Fruit fly (Drosophila melanogaster) whole organism, embryonic: Measurements from ENCODE around the gene CG44362.
A peak's percentile ranks its signal among the peaks of the same experiment; 100 is the strongest.

Experiments
- Ada2b ChIP-seq: fragments of 200-800 bp; sonication (Bioruptor generic); IDR thresholded peaks from 2 replicates; pipeline ENCODE4 v1.3.6; 2022; ENCODE audit warnings: missing biosample characterization, missing genetic modification characterization
- CG10654 ChIP-seq: fragments of 200-800 bp; sonication (Bioruptor generic); optimal IDR thresholded peaks from 2 replicates; lab custom pipeline; 2016; ENCODE audit warnings: missing biosample characterization, missing genetic modification characterization
- CG11093 ChIP-seq: fragments of 200-800 bp; sonication (Bioruptor generic); IDR thresholded peaks from 3 replicates; pipeline ENCODE4 v1.3.6; 2022; ENCODE audit warnings: missing biosample characterization, missing genetic modification characterization
- CG12219 ChIP-seq: fragments of 200-800 bp; sonication (Bioruptor generic); optimal IDR thresholded peaks from 3 replicates; lab custom pipeline; 2018; ENCODE audit warnings: missing biosample characterization, mild to moderate bottlenecking, missing genetic modification characterization
- CG13424 ChIP-seq: fragments of 200-800 bp; sonication (Bioruptor generic); optimal IDR thresholded peaks from 2 replicates; lab custom pipeline; 2019; ENCODE audit warnings: missing biosample characterization, mild to moderate bottlenecking, missing genetic modification characterization, moderate library complexity
- CG13775 ChIP-seq: fragments of 200-800 bp; sonication (Bioruptor generic); optimal IDR thresholded peaks from 3 replicates; lab custom pipeline; 2017; ENCODE audit warnings: missing biosample characterization, mild to moderate bottlenecking, missing genetic modification characterization
- CG14014 ChIP-seq: fragments of 200-800 bp; sonication (Bioruptor generic); IDR thresholded peaks from 2 replicates; pipeline ENCODE4 v1.3.6; 2022; ENCODE audit warnings: missing biosample characterization, missing genetic modification characterization
- CG15601 ChIP-seq: fragments of 200-800 bp; sonication (Bioruptor generic); optimal IDR thresholded peaks from 3 replicates; lab custom pipeline; 2019; ENCODE audit warnings: missing biosample characterization, mild to moderate bottlenecking, missing genetic modification characterization, moderate library complexity
- CG17328 ChIP-seq: fragments of 200-800 bp; sonication (Bioruptor generic); IDR thresholded peaks from 2 replicates; pipeline ENCODE4 v1.3.6; 2022; ENCODE audit warnings: missing biosample characterization, missing genetic modification characterization
- CG18764 ChIP-seq: fragments of 200-800 bp; sonication (Bioruptor generic); optimal IDR thresholded peaks from 3 replicates; lab custom pipeline; 2016; ENCODE audit warnings: missing biosample characterization, missing genetic modification characterization
- CG2129 ChIP-seq: fragments of 200-800 bp; sonication (Bioruptor generic); IDR thresholded peaks from 2 replicates; pipeline ENCODE4 v1.3.6; 2022; ENCODE audit warnings: missing biosample characterization, missing genetic modification characterization; ENCODE audit not compliant: partially characterized antibody
- CG2712 ChIP-seq: fragments of 200-800 bp; optimal IDR thresholded peaks from 3 replicates; lab custom pipeline; 2019; ENCODE audit warnings: missing biosample characterization, mild to moderate bottlenecking, missing genetic modification characterization, moderate library complexity
- CG31441 ChIP-seq: fragments of 200-800 bp; sonication (Bioruptor generic); IDR thresholded peaks from 2 replicates; pipeline ENCODE4 v1.3.6; 2022; ENCODE audit warnings: missing biosample characterization, missing genetic modification characterization
- CG32532 ChIP-seq: fragments of 200-800 bp; sonication (Bioruptor generic); IDR thresholded peaks from 2 replicates; pipeline ENCODE4 v1.3.6; 2022; ENCODE audit warnings: missing biosample characterization, missing genetic modification characterization
- CG32767 ChIP-seq: fragments of 200-800 bp; sonication (Bioruptor generic); IDR thresholded peaks from 2 replicates; pipeline ENCODE4 v1.3.6; 2022; ENCODE audit warnings: missing biosample characterization, missing genetic modification characterization
- CG4707 ChIP-seq: fragments of 200-800 bp; sonication (Bioruptor generic); optimal IDR thresholded peaks from 2 replicates; lab custom pipeline; 2018; ENCODE audit warnings: missing biosample characterization, mild to moderate bottlenecking, missing genetic modification characterization, moderate library complexity
- CG6254 ChIP-seq: fragments of 200-800 bp; sonication (Bioruptor generic); optimal IDR thresholded peaks from 3 replicates; lab custom pipeline; 2017; ENCODE audit warnings: mild to moderate bottlenecking, missing biosample characterization, missing genetic modification reagents, missing genetic modification characterization
- CG7963 ChIP-seq: fragments of 200-800 bp; sonication (Bioruptor generic); IDR thresholded peaks from 3 replicates; pipeline ENCODE4 v1.3.6; 2022; ENCODE audit warnings: missing biosample characterization, missing genetic modification characterization; ENCODE audit not compliant: partially characterized antibody
- CG9437 ChIP-seq: fragments of 200-800 bp; sonication (Bioruptor generic); optimal IDR thresholded peaks from 2 replicates; lab custom pipeline; 2018; ENCODE audit warnings: missing biosample characterization, mild to moderate bottlenecking, missing genetic modification characterization
- CHES-1-like ChIP-seq: fragments of 200-800 bp; sonication (Bioruptor generic); optimal IDR thresholded peaks from 2 replicates; lab custom pipeline; 2016; ENCODE audit warnings: missing biosample characterization, missing genetic modification characterization
- Camta ChIP-seq: fragments of 200-800 bp; sonication (Bioruptor generic); optimal IDR thresholded peaks from 2 replicates; lab custom pipeline; 2016; ENCODE audit warnings: missing biosample characterization, missing genetic modification characterization
- Dek ChIP-seq: fragments of 200-800 bp; sonication (Bioruptor generic); optimal IDR thresholded peaks from 3 replicates; lab custom pipeline; 2019; ENCODE audit warnings: missing biosample characterization, mild to moderate bottlenecking, missing genetic modification characterization, moderate library complexity
- Hmr ChIP-seq: fragments of 200-800 bp; sonication (Bioruptor generic); optimal IDR thresholded peaks from 3 replicates; lab custom pipeline; 2017; ENCODE audit warnings: mild to moderate bottlenecking, missing biosample characterization, missing genetic modification reagents, missing genetic modification characterization
- Lpt ChIP-seq: fragments of >200 bp; optimal IDR thresholded peaks from 2 replicates; lab custom pipeline; 2018; ENCODE audit warnings: missing biosample characterization, missing genetic modification characterization
- Meics ChIP-seq: fragments of 200-800 bp; sonication (Bioruptor generic); optimal IDR thresholded peaks from 2 replicates; lab custom pipeline; 2017; ENCODE audit warnings: missing biosample characterization, mild to moderate bottlenecking, missing genetic modification characterization
- NK7.1 ChIP-seq: fragments of 200-800 bp; sonication (Bioruptor generic); optimal IDR thresholded peaks from 3 replicates; lab custom pipeline; 2016; ENCODE audit warnings: missing biosample characterization, missing genetic modification characterization
- Nf-YB ChIP-seq: fragments of 200-800 bp; sonication (Bioruptor generic); optimal IDR thresholded peaks from 3 replicates; lab custom pipeline; 2019; ENCODE audit warnings: missing biosample characterization, mild to moderate bottlenecking, missing genetic modification characterization, moderate library complexity
- Optix ChIP-seq: fragments of 200-800 bp; sonication (Bioruptor generic); IDR thresholded peaks from 3 replicates; pipeline ENCODE4 v1.3.6; 2022; ENCODE audit warnings: missing biosample characterization, missing genetic modification characterization
- Sox100B ChIP-seq: fragments of 200-800 bp; sonication (Bioruptor generic); optimal IDR thresholded peaks from 3 replicates; lab custom pipeline; 2018; ENCODE audit warnings: missing biosample characterization, mild to moderate bottlenecking, missing genetic modification characterization
- Sox102F ChIP-seq: fragments of 200-800 bp; sonication (Bioruptor generic); optimal IDR thresholded peaks from 2 replicates; lab custom pipeline; 2018; ENCODE audit warnings: missing biosample characterization, mild to moderate bottlenecking, missing genetic modification characterization, moderate library complexity
- Sry-δ ChIP-seq: fragments of 200-800 bp; sonication (Bioruptor generic); optimal IDR thresholded peaks from 2 replicates; lab custom pipeline; 2016; ENCODE audit warnings: missing biosample characterization, missing genetic modification characterization
- al ChIP-seq: fragments of 200-800 bp; sonication (Bioruptor generic); IDR thresholded peaks from 2 replicates; pipeline ENCODE4 v1.3.6; 2022; ENCODE audit warnings: missing biosample characterization, missing genetic modification characterization
- bab2 ChIP-seq: fragments of 200-800 bp; sonication (Bioruptor generic); optimal IDR thresholded peaks from 2 replicates; lab custom pipeline; 2016; ENCODE audit warnings: missing biosample characterization, missing genetic modification characterization
- btn ChIP-seq: fragments of 200-800 bp; sonication (Bioruptor generic); optimal IDR thresholded peaks from 2 replicates; lab custom pipeline; 2016; ENCODE audit warnings: missing biosample characterization, missing genetic modification characterization
- chif ChIP-seq, 2 experiments: fragments of 200-800 bp; sonication (Bioruptor generic); optimal IDR thresholded peaks; 3 replicates each; lab custom pipeline; 2016; ENCODE audit warnings: missing biosample characterization in 2 of 2, missing genetic modification characterization in 2 of 2
- chn ChIP-seq: fragments of 200-800 bp; sonication (Bioruptor generic); optimal IDR thresholded peaks from 2 replicates; lab custom pipeline; 2016; ENCODE audit warnings: missing biosample characterization, missing genetic modification characterization
- crc ChIP-seq: fragments of 200-800 bp; sonication (Bioruptor generic); optimal IDR thresholded peaks from 2 replicates; lab custom pipeline; 2016; ENCODE audit warnings: missing biosample characterization, missing genetic modification characterization
- crol ChIP-seq: fragments of 200-800 bp; sonication (Bioruptor generic); IDR thresholded peaks from 2 replicates; pipeline ENCODE4 v1.3.6; 2022; ENCODE audit warnings: missing biosample characterization, missing genetic modification characterization
- dmrt99B ChIP-seq: fragments of 200-800 bp; sonication (Bioruptor generic); optimal IDR thresholded peaks from 2 replicates; lab custom pipeline; 2018; ENCODE audit warnings: missing biosample characterization, mild to moderate bottlenecking, missing genetic modification characterization, moderate library complexity
- esg ChIP-seq: fragments of 200-800 bp; sonication (Bioruptor generic); conservative IDR thresholded peaks from 2 replicates; pipeline ENCODE4 v1.3.6; 2022; ENCODE audit warnings: missing biosample characterization, missing genetic modification characterization
- eyg ChIP-seq: fragments of 200-800 bp; sonication (Bioruptor generic); optimal IDR thresholded peaks from 3 replicates; lab custom pipeline; 2016; ENCODE audit warnings: missing biosample characterization, missing genetic modification characterization
- ftz-f1 ChIP-seq: fragments of 200-800 bp; sonication (Bioruptor generic); optimal IDR thresholded peaks from 2 replicates; lab custom pipeline; 2016; ENCODE audit warnings: missing biosample characterization, missing genetic modification characterization
- gce ChIP-seq: fragments of 200-800 bp; sonication (Bioruptor generic); IDR thresholded peaks from 3 replicates; pipeline ENCODE4 v1.3.6; 2022; ENCODE audit warnings: missing biosample characterization, missing genetic modification characterization
- hbn ChIP-seq: fragments of 200-800 bp; sonication (Bioruptor generic); IDR thresholded peaks from 2 replicates; pipeline ENCODE4 v1.3.6; 2022; ENCODE audit warnings: missing biosample characterization, missing genetic modification characterization; ENCODE audit not compliant: partially characterized antibody
- jing ChIP-seq: fragments of 200-800 bp; sonication (Bioruptor generic); optimal IDR thresholded peaks from 2 replicates; lab custom pipeline; 2018; ENCODE audit warnings: missing biosample characterization, mild to moderate bottlenecking, missing genetic modification characterization
- lab ChIP-seq: fragments of 200-800 bp; sonication (Bioruptor generic); optimal IDR thresholded peaks from 3 replicates; lab custom pipeline; 2017; ENCODE audit warnings: missing biosample characterization, missing genetic modification characterization, mild to moderate bottlenecking, moderate library complexity, missing genetic modification reagents
- lbe ChIP-seq: fragments of 200-800 bp; sonication (Bioruptor generic); optimal IDR thresholded peaks from 2 replicates; lab custom pipeline; 2016; ENCODE audit warnings: missing biosample characterization, mild to moderate bottlenecking, missing genetic modification characterization
- lilli ChIP-seq: fragments of 200-800 bp; sonication (Bioruptor generic); optimal IDR thresholded peaks from 3 replicates; lab custom pipeline; 2016; ENCODE audit warnings: missing biosample characterization, missing genetic modification characterization
- sima ChIP-seq: fragments of 200-800 bp; sonication (Bioruptor generic); optimal IDR thresholded peaks from 2 replicates; lab custom pipeline; 2016; ENCODE audit warnings: missing biosample characterization, missing genetic modification characterization
- stc ChIP-seq: fragments of 200-800 bp; sonication (Bioruptor generic); IDR thresholded peaks from 2 replicates; pipeline ENCODE4 v1.3.6; 2022; ENCODE audit warnings: missing biosample characterization, missing genetic modification characterization
- wek ChIP-seq: fragments of 200-800 bp; sonication (Bioruptor generic); optimal IDR thresholded peaks from 3 replicates; lab custom pipeline; 2018; ENCODE audit warnings: missing biosample characterization, mild to moderate bottlenecking, missing genetic modification characterization, moderate library complexity

The CG44362 gene

DNA sequence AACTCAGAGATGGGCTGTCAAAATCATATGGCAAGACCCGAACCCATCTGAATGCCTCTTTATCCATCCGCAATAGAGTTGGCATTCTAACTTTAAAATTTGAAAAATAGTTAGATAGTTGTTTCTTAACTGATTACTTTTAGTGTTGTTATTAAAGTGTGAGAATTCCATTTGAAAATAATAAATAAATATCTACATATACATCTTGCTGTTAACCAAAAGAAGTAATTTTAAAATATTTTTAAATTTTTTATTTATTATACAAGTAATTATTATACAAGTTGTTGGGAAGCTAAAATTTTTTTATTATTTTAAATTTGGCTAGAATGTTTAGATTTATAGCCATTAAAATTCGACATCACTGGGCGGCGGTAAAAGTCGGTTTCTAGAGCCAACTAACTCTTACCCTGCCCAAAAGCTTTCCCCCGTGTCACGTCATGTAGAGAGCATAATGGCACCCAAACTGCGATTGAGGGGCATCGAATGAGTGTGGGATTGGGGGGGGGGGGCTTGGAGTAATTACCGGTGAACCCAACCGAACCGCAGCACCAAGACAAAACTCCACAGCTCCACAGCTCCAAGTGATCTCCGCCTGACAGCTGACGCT, 46.2 kb downstream of the CG44362 start (continued):
- TF ChIP-seq CG17328 (no peak), Lpt (GFP tag; lab: Kevin White, UChicago) (no peak), CG7963 (GFP tag; lab: Robert Waterston, UW) (no peak), CG13424 (tag; lab: Kevin White, UChicago) (peak; percentile 33), lab (GFP tag; lab: Kevin White, UChicago) (no peak), Sry-δ (no peak), CG10654 (GFP tag; lab: Kevin White, UChicago) (no peak), Hmr (GFP tag; lab: Kevin White, UChicago) (peak; percentile 2), esg (peak; percentile 25; the same call in 1 of the 2 replicates), ftz-f1 (GFP tag; lab: Kevin White, UChicago) (no peak), NK7.1 (GFP tag; lab: Kevin White, UChicago) (no peak), Camta (GFP tag; lab: Kevin White, UChicago) (no peak), CG13775 (no peak), Optix (GFP tag; lab: Robert Waterston, UW) (no peak), chif (GFP tag; optimal IDR thresholded peaks at IDR 0.05; lab: Kevin White, UChicago) (no peak), CG14014 (0 out of 2 replicates have a peak, but pooled peaks have one; percentile 12), Sox100B (GFP tag; lab: Kevin White, UChicago) (peak; percentile 48), CG2712 (tag; lab: Kevin White, UChicago) (peak; percentile 66), chn (GFP tag; lab: Kevin White, UChicago) (no peak), lbe (GFP tag; lab: Kevin White, UChicago) (no peak), wek (GFP tag; lab: Kevin White, UChicago) (no peak), eyg (GFP tag; lab: Kevin White, UChicago) (no peak), Ada2b (GFP tag; lab: Robert Waterston, UW) (no peak), crc (GFP tag; lab: Kevin White, UChicago) (no peak), CG12219 (GFP tag; lab: Kevin White, UChicago) (no peak), CG11093 (GFP tag; lab: Robert Waterston, UW) (no peak), CG32767 (GFP tag; lab: Robert Waterston, UW) (no peak), hbn (no peak), Dek (tag; lab: Kevin White, UChicago) (peak; percentile 1), CG15601 (tag; lab: Kevin White, UChicago) (peak; percentile 11), sima (no peak), stc (no peak), bab2 (GFP tag; lab: Kevin White, UChicago) (no peak), lilli (GFP tag; lab: Kevin White, UChicago) (no peak), CG18764 (no peak), Nf-YB (no peak), Sox102F (GFP tag; lab: Kevin White, UChicago) (peak; percentile 61), btn (GFP tag; lab: Kevin White, UChicago) (no peak), Meics (GFP tag; lab: Kevin White, UChicago) (peak; percentile 9), gce (GFP tag; lab: Robert Waterston, UW) (no peak), dmrt99B (tag; lab: Kevin White, UChicago) (peak; percentile 39), CG9437 (GFP tag; lab: Kevin White, UChicago) (peak; percentile 3), CG31441 (peak; percentile 36; the same call in 1 of the 2 replicates), CG6254 (GFP tag; lab: Kevin White, UChicago) (no peak), CG2129 (GFP tag; lab: Robert Waterston, UW) (no peak), jing (GFP tag; lab: Kevin White, UChicago) (no peak), al (GFP tag; lab: Robert Waterston, UW) (no peak), CG4707 (GFP tag; lab: Kevin White, UChicago) (no peak), crol (GFP tag; lab: Robert Waterston, UW) (peak; percentile 48; the same call in 1 of the 2 replicates), CHES-1-like (no peak), CG32532 (GFP tag; lab: Robert Waterston, UW) (no peak)
